Worm (Caenorhabditis elegans): Measurements from ENCODE around the gene nhr-57.

Gene nhr-57

ce11 chrV:4131471-4131939 is at the start of gene nhr-57:
nhr-57 (plus strand) TSS chrV:4131889.
- TF ChIP-seq dve-1 (tag; optimal IDR thresholded peaks at IDR 0.05) (peak; percentile 19), F13H6.1 (tag; optimal IDR thresholded peaks at IDR 0.05) (no peak)

- TF ChIP-seq sox-4 (tag; optimal IDR thresholded peaks at IDR 0.05), result no peak
- no peak for TF ChIP-seq ceh-6 (GFP tag; optimal IDR thresholded peaks at IDR 0.05)
- TF ChIP-seq ceh-9 (tag; optimal IDR thresholded peaks at IDR 0.05), result no peak
- no peak for TF ChIP-seq pha-4 (tag; optimal IDR thresholded peaks at IDR 0.05)
- no peak for TF ChIP-seq hlh-6 (tag; optimal IDR thresholded peaks at IDR 0.05)
- TF ChIP-seq pha-2 (tag; optimal IDR thresholded peaks at IDR 0.05), result no peak
- TF ChIP-seq fkh-6 (tag; optimal IDR thresholded peaks at IDR 0.05), result no peak
- no peak for TF ChIP-seq sox-2 (GFP tag; IDR thresholded peaks at IDR 0.05)
- no peak for TF ChIP-seq ceh-14 (tag; optimal IDR thresholded peaks at IDR 0.05)
- no peak for TF ChIP-seq pag-3 (tag; optimal IDR thresholded peaks at IDR 0.05; ENCODE audit: borderline replicate concordance)
- no peak for TF ChIP-seq elt-2 (tag; optimal IDR thresholded peaks at IDR 0.05)
Measured at ce11 chrV:4082952-4083351, 48.7 kb upstream of the nhr-57 start, which contains the start of gene F38H12.5. F38H12.5 (minus strand) TSS chrV:4083052.

- no peak for TF ChIP-seq K02D7.2 (tag; optimal IDR thresholded peaks at IDR 0.05)
- no peak for TF ChIP-seq pat-9 (tag; optimal IDR thresholded peaks at IDR 0.05)
- TF ChIP-seq ceh-2 (tag; optimal IDR thresholded peaks at IDR 0.05), result no peak
- TF ChIP-seq unc-86 (tag; optimal IDR thresholded peaks at IDR 0.05), result no peak
- no peak for TF ChIP-seq ceh-45 (GFP tag; IDR thresholded peaks at IDR 0.05)
Measured at ce11 chrV:4094740-4095139, 36.9 kb upstream of the nhr-57 start, which contains the start of gene nhr-181. nhr-181 (plus strand) TSS chrV:4095040.

ce11 chrV:4101567-4101966 is 30.1 kb upstream of the nhr-57 start, which contains the start of gene srj-40:
srj-40 (plus strand) TSS chrV:4101867.
- TF ChIP-seq unc-3 (GFP tag; conservative IDR thresholded peaks at IDR 0.05), result no peak
- TF ChIP-seq unc-3 (tag; optimal IDR thresholded peaks at IDR 0.05), result no peak
- TF ChIP-seq dmd-4 (tag; optimal IDR thresholded peaks at IDR 0.05; ENCODE audit: borderline replicate concordance), result no peak

- no peak for TF ChIP-seq F13H6.1 (tag; optimal IDR thresholded peaks at IDR 0.05)
- no peak for TF ChIP-seq syd-9 (tag; optimal IDR thresholded peaks at IDR 0.05)
- no peak for TF ChIP-seq pqm-1 (tag; optimal IDR thresholded peaks at IDR 0.05)
- TF ChIP-seq pha-4 (tag; optimal IDR thresholded peaks at IDR 0.05), result no peak
- TF ChIP-seq K02D7.2 (tag; optimal IDR thresholded peaks at IDR 0.05), result no peak
- TF ChIP-seq sdc-2 (tag; optimal IDR thresholded peaks at IDR 0.05), result no peak
- no peak for TF ChIP-seq unc-3 (GFP tag; conservative IDR thresholded peaks at IDR 0.05)
- no peak for TF ChIP-seq unc-3 (tag; optimal IDR thresholded peaks at IDR 0.05)
- no peak for TF ChIP-seq ets-4 (tag; optimal IDR thresholded peaks at IDR 0.05)
- TF ChIP-seq dmd-4 (tag; optimal IDR thresholded peaks at IDR 0.05; ENCODE audit: borderline replicate concordance), result no peak
- no peak for TF ChIP-seq tbx-7 (tag; optimal IDR thresholded peaks at IDR 0.05)
- no peak for TF ChIP-seq hlh-8 (tag; optimal IDR thresholded peaks at IDR 0.05)
- no peak for TF ChIP-seq ceh-30 (tag; optimal IDR thresholded peaks at IDR 0.05)
- TF ChIP-seq hlh-15 (tag; optimal IDR thresholded peaks at IDR 0.05), result no peak
- TF ChIP-seq che-1 (tag; optimal IDR thresholded peaks at IDR 0.05), result no peak
Measured at ce11 chrV:4104298-4104697, 27.4 kb upstream of the nhr-57 start, which contains the start of gene srj-39. srj-39 (plus strand) TSS chrV:4104598.

ce11 chrV:4106688-4107087 is 25.0 kb upstream of the nhr-57 start:
- TF ChIP-seq ceh-19 (GFP tag; optimal IDR thresholded peaks at IDR 0.05) (no peak), pha-2 (tag; optimal IDR thresholded peaks at IDR 0.05) (no peak), mec-3 (tag; optimal IDR thresholded peaks at IDR 0.05; ENCODE audit: borderline replicate concordance) (no peak), zip-5 (tag; optimal IDR thresholded peaks at IDR 0.05) (no peak), C08G9.2 (tag; optimal IDR thresholded peaks at IDR 0.05) (no peak), unc-86 (tag; optimal IDR thresholded peaks at IDR 0.05) (no peak)
